Worm (Caenorhabditis elegans) whole organism, young adult: ENCODE measurements around the gene fipr-8.

Source experiments
- B0336.3 ChIP-seq: fragments of 200-800 bp; sonication (Bioruptor generic); IDR thresholded peaks from 2 replicates; pipeline ENCODE4 v1.3.6; 2022; ENCODE audit warnings: missing genetic modification characterization, missing compliant biosample characterization
- F57C9.4 ChIP-seq: sonication (generic microtip); optimal IDR thresholded peaks from 2 replicates; lab custom pipeline; 2017; ENCODE audit warnings: mild to moderate bottlenecking, missing genetic modification characterization, missing compliant biosample characterization
- K12H6.12 ChIP-seq: fragments of 200-800 bp; sonication (Bioruptor generic); optimal IDR thresholded peaks from 2 replicates; lab custom pipeline; 2018; ENCODE audit warnings: mild to moderate bottlenecking, missing genetic modification characterization, missing compliant biosample characterization
- Y56A3A.18 ChIP-seq: fragments of 200-800 bp; sonication (Bioruptor generic); IDR thresholded peaks from 2 replicates; pipeline ENCODE4 v1.3.6; 2022; ENCODE audit warnings: missing genetic modification reagents, missing genetic modification characterization, missing compliant biosample characterization
- Y67H2A.10 ChIP-seq: fragments of 200-800 bp; sonication (Bioruptor generic); conservative IDR thresholded peaks from 2 replicates; pipeline ENCODE4 v1.3.6; 2022; ENCODE audit warnings: missing genetic modification reagents, missing genetic modification characterization, missing compliant biosample characterization
- ZK185.1 ChIP-seq: sonication (generic microtip); optimal IDR thresholded peaks from 2 replicates; lab custom pipeline; 2016; ENCODE audit warnings: mild to moderate bottlenecking, missing genetic modification characterization, missing compliant biosample characterization; ENCODE audit not compliant: poor library complexity, severe bottlenecking
- aptf-2 ChIP-seq: fragments of 200-800 bp; sonication (Bioruptor generic); conservative IDR thresholded peaks from 2 replicates; pipeline ENCODE4 v1.3.6; 2022; ENCODE audit warnings: missing genetic modification reagents, missing genetic modification characterization, missing compliant biosample characterization
- athp-1 ChIP-seq: sonication (generic microtip); optimal IDR thresholded peaks from 2 replicates; lab custom pipeline; 2017; ENCODE audit warnings: mild to moderate bottlenecking, missing genetic modification characterization, missing compliant biosample characterization
- attf-6 ChIP-seq: fragments of 200-800 bp; sonication (Bioruptor generic); IDR thresholded peaks from 2 replicates; pipeline ENCODE4 v1.3.6; 2022; ENCODE audit warnings: missing genetic modification reagents, missing genetic modification characterization, missing compliant biosample characterization
- ceh-58 ChIP-seq: fragments of 200-800 bp; sonication (Bioruptor generic); IDR thresholded peaks from 2 replicates; pipeline ENCODE4 v1.3.6; 2022; ENCODE audit warnings: missing genetic modification characterization, missing compliant biosample characterization
- dox-1 ChIP-seq: fragments of 200-800 bp; sonication (Bioruptor generic); IDR thresholded peaks from 2 replicates; pipeline ENCODE4 v1.3.6; 2022; ENCODE audit warnings: missing genetic modification reagents, missing genetic modification characterization, missing compliant biosample characterization
- egl-18 ChIP-seq: fragments of 200-800 bp; sonication (Bioruptor generic); IDR thresholded peaks from 2 replicates; pipeline ENCODE4 v1.3.6; 2022; ENCODE audit warnings: missing genetic modification reagents, missing genetic modification characterization, missing compliant biosample characterization
- egrh-3 ChIP-seq: fragments of 200-800 bp; sonication (Bioruptor generic); IDR thresholded peaks from 2 replicates; pipeline ENCODE4 v1.3.6; 2022; ENCODE audit warnings: missing genetic modification reagents, missing genetic modification characterization, missing compliant biosample characterization
- him-1 ChIP-seq: sonication (generic microtip); optimal IDR thresholded peaks from 2 replicates; lab custom pipeline; 2016; ENCODE audit warnings: missing genotype, missing genetic modification reagents, missing genetic modification characterization, missing compliant biosample characterization
- hlh-12 ChIP-seq: sonication (generic microtip); optimal IDR thresholded peaks from 2 replicates; lab custom pipeline; 2016; ENCODE audit warnings: missing genetic modification characterization, missing compliant biosample characterization
- hsf-1 ChIP-seq: fragments of 200-800 bp; sonication (Bioruptor generic); IDR thresholded peaks from 2 replicates; pipeline ENCODE4 v1.3.6; 2022; ENCODE audit warnings: missing genetic modification reagents, missing genetic modification characterization, missing compliant biosample characterization
- let-607 ChIP-seq, 2 experiments: fragments of 200-800 bp in 1 of 2; sonication (Bioruptor generic) in 1 of 2; sonication (generic microtip) in 1 of 2; optimal IDR thresholded peaks; 2 replicates each; lab custom pipeline; 2016 to 2018; ENCODE audit warnings: mild to moderate bottlenecking in 2 of 2, missing compliant biosample characterization in 2 of 2, missing genetic modification characterization in 2 of 2, moderate library complexity in 2 of 2, missing genotype in 1 of 2
- lin-35 ChIP-seq, 3 experiments: fragments of 150-350 bp in 2 of 3; sonication (generic microtip) in 1 of 3; optimal IDR thresholded peaks; 2 replicates each; lab custom pipeline; 2014 to 2018; ENCODE audit warnings: missing biosample characterization in 3 of 3, missing genetic modification characterization in 3 of 3, missing genetic modification reagents in 3 of 3
- madf-3 ChIP-seq: fragments of 200-800 bp; sonication (Bioruptor generic); IDR thresholded peaks from 2 replicates; pipeline ENCODE4 v1.3.6; 2022; ENCODE audit warnings: missing genetic modification reagents, missing genetic modification characterization, missing compliant biosample characterization
- madf-8 ChIP-seq: fragments of 200-800 bp; sonication (Bioruptor generic); conservative IDR thresholded peaks from 2 replicates; pipeline ENCODE4 v1.3.6; 2022; ENCODE audit warnings: missing genetic modification reagents, missing genetic modification characterization, missing compliant biosample characterization
- nfya-2 ChIP-seq: fragments of 200-800 bp; sonication (Bioruptor generic); IDR thresholded peaks from 2 replicates; pipeline ENCODE4 v1.3.6; 2022; ENCODE audit warnings: missing genetic modification reagents, missing genetic modification characterization, missing compliant biosample characterization
- nhr-120 ChIP-seq: fragments of 200-800 bp; sonication (Bioruptor generic); IDR thresholded peaks from 2 replicates; pipeline ENCODE4 v1.3.6; 2022; ENCODE audit warnings: missing genetic modification characterization, missing compliant biosample characterization
- nhr-179 ChIP-seq: sonication (generic microtip); optimal IDR thresholded peaks from 2 replicates; lab custom pipeline; 2016; ENCODE audit warnings: mild to moderate bottlenecking, missing genetic modification characterization, missing compliant biosample characterization
- nhr-80 ChIP-seq: sonication (generic microtip); optimal IDR thresholded peaks from 2 replicates; lab custom pipeline; 2016; ENCODE audit warnings: missing genetic modification characterization, missing compliant biosample characterization
- pbrm-1 ChIP-seq: fragments of 200-800 bp; sonication (Bioruptor generic); IDR thresholded peaks from 2 replicates; pipeline ENCODE4 v1.3.6; 2022; ENCODE audit warnings: missing genetic modification reagents, missing genetic modification characterization, missing compliant biosample characterization
- rcor-1 ChIP-seq: fragments of 200-800 bp; sonication (Bioruptor generic); IDR thresholded peaks from 2 replicates; pipeline ENCODE4 v1.3.6; 2022; ENCODE audit warnings: missing genetic modification reagents, missing genetic modification characterization, missing compliant biosample characterization
- repo-1 ChIP-seq: sonication (generic microtip); optimal IDR thresholded peaks from 2 replicates; lab custom pipeline; 2017; ENCODE audit warnings: mild to moderate bottlenecking, missing genetic modification characterization, missing compliant biosample characterization
- sea-2 ChIP-seq: fragments of 200-800 bp; sonication (Bioruptor generic); IDR thresholded peaks from 2 replicates; pipeline ENCODE4 v1.3.6; 2022; ENCODE audit warnings: missing genetic modification characterization, missing compliant biosample characterization
- tbp1 ChIP-seq: fragments of 200-800 bp; sonication (Bioruptor generic); optimal IDR thresholded peaks from 2 replicates; lab custom pipeline; 2018; ENCODE audit warnings: mild to moderate bottlenecking, missing genetic modification characterization, missing compliant biosample characterization
- unc-130 ChIP-seq: sonication (generic microtip); optimal IDR thresholded peaks from 2 replicates; lab custom pipeline; 2016; ENCODE audit warnings: missing genetic modification reagents, missing genetic modification characterization, missing compliant biosample characterization
- zim-3 ChIP-seq: sonication (generic microtip); optimal IDR thresholded peaks from 2 replicates; lab custom pipeline; 2017; ENCODE audit warnings: mild to moderate bottlenecking, missing genetic modification characterization, moderate library complexity, missing compliant biosample characterization
- ztf-6 ChIP-seq: fragments of 200-800 bp; sonication (Bioruptor generic); IDR thresholded peaks from 2 replicates; pipeline ENCODE4 v1.3.6; 2022; ENCODE audit warnings: missing genetic modification reagents, missing genetic modification characterization, missing compliant biosample characterization

The fipr-8 gene

DNA sequence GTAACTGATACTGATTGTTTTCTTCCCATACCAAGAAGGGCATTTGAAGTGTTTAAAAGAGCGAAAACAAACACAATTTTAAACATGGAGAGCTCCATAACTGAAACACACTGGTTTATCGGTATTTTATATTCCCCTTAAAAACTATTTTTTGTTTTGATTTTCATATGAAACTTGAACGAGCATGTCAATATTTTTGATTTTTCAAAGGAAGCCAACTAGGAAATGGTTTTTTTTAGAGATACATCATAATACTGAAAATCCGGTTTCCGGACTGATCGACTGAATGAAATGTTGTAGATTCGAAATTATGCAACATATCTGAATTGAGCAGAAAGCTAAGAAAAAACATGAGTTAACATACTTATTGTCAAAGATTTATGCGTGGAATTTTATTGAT is 12.4 kb downstream of the fipr-8 start, which contains the start of gene ttr-19:
Gene ttr-19, minus strand, starts transcription at position 101 of the 400 bp plus-strand sequence.
- TF ChIP-seq repo-1 (no peak), Y67H2A.10 (GFP tag; lab: Robert Waterston, UW) (no peak)

DNA sequence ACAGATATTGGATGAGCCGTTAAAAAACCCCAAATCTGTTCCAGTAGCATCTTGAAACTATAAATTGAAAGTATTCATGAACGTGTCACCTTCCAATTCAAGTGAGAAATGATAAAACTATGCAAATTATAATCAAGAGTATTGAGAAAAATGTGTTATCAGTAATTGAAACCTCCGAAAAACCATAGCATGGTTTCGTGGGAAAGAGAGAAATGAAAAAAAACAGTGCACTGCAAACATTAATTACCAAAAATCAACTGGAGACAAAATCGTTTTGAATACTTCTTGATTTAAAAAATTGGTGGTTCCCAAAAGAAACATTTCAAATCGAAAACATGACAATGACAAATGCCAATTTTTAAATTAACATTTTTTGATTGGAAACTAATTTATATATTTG is 14.2 kb downstream of the fipr-8 start, which contains the start of gene daf-36:
Gene daf-36, minus strand, starts transcription at position 101 of the 400 bp plus-strand sequence.
- TF ChIP-seq nhr-80 (peak; percentile 45), tbp1 (no peak), ceh-58 (no peak)

DNA sequence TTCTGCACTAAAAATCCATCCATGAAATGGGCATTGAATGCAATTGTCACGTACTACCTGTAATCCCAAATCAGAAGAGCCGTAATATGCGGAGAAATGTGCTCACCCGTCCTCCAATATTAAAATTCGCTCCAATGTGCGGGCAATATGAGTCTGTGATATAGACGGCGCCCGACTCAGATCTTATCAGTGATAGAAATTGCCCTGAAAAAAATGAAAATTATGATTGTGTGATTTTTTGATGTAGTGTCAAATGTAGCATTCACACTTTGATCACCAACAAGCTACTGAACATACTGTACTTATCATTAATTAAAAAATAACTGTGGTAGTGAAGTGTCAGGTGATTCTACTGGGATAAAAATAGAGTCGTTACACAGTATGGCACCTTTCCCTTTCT is 15.1 kb downstream of the fipr-8 start:
- TF ChIP-seq him-1 (tag; lab: Kevin White, UChicago): no peak
- TF ChIP-seq nhr-80: peak; percentile 62

DNA sequence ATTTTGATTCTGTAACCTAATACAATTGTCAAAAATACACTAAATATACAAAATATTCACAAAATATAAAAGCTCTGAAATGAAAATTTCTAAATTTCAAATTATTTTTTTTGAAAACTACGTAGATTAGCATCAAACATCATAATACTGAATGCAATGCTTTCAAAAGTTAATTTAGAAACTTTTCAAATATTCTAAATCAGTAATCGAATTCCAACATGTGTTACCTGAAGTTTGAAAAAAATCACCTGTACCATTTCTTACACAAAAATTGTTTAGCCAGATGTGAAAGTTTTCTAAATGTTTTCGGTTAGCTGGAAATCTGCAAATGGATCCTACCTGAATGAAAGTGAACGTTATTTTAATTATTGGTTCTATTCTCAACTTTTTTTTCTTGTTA is 17.8 kb downstream of the fipr-8 start, which contains the start of gene C12D8.20:
Gene C12D8.20, plus strand, starts transcription at position 301 of the 400 bp plus-strand sequence.
- TF ChIP-seq madf-3 (GFP tag; lab: Robert Waterston, UW): no peak
- TF ChIP-seq Y56A3A.18 (GFP tag; lab: Robert Waterston, UW): no peak
- no peak for TF ChIP-seq let-607 (tag; optimal IDR thresholded peaks at IDR 0.05; lab: Kevin White, UChicago)
- TF ChIP-seq rcor-1 (GFP tag; lab: Robert Waterston, UW): no peak
- no peak for TF ChIP-seq nhr-179 (tag; lab: Kevin White, UChicago)
- TF ChIP-seq K12H6.12 (tag; lab: Kevin White, UChicago): no peak
- TF ChIP-seq B0336.3: no peak
- no peak for TF ChIP-seq hsf-1 (GFP tag; lab: Robert Waterston, UW)
- no peak for TF ChIP-seq nfya-2
- TF ChIP-seq egl-18: no peak
- TF ChIP-seq ztf-6 (GFP tag; lab: Robert Waterston, UW): no peak
- no peak for TF ChIP-seq attf-6 (GFP tag; lab: Robert Waterston, UW)
- no peak for TF ChIP-seq madf-8 (GFP tag; lab: Robert Waterston, UW)

DNA sequence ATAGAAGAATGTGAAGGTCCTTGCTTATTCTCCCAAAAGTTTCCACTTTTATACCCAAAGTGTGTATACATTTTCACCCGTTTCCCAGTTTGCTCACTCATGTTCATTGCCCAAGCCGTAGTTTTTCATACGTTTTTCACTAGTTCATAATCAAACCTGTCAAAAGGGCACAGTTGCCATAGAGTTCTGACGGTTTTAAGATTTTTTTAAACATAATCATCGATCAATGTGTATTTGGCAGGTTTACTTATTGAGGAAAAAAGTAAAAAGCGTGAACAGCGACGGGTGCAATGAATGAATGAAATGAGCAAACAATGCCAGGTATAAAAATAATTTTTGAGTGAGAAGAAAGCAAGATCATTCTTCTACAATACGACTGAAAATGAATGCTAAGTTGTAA is 18.4 kb downstream of the fipr-8 start, which contains the start of the genes fipr-5 and fipr-9:
Gene fipr-5, minus strand, starts transcription at position 101 of the 400 bp plus-strand sequence.
Gene fipr-9, plus strand, starts transcription at position 346 of the 400 bp plus-strand sequence.
- TF ChIP-seq ceh-58 (no peak), F57C9.4 (tag; lab: Kevin White, UChicago) (no peak), lin-35 (GFP tag; optimal IDR thresholded peaks at IDR 0.05; lab: Kevin White, UChicago) (no peak), nhr-120 (no peak), egl-18 (no peak), aptf-2 (GFP tag; lab: Robert Waterston, UW) (no peak), egrh-3 (GFP tag; lab: Robert Waterston, UW) (no peak), ZK185.1 (tag; lab: Kevin White, UChicago) (no peak), sea-2 (GFP tag; lab: Robert Waterston, UW) (no peak), pbrm-1 (GFP tag; lab: Robert Waterston, UW) (no peak), unc-130 (GFP tag; lab: Kevin White, UChicago) (no peak), dox-1 (no peak), zim-3 (tag; lab: Kevin White, UChicago) (no peak), athp-1 (tag; lab: Kevin White, UChicago) (no peak), repo-1 (no peak), hlh-12 (no peak)
